Fruit fly (Drosophila melanogaster): ENCODE results near the gene CG18249.

DNA sequence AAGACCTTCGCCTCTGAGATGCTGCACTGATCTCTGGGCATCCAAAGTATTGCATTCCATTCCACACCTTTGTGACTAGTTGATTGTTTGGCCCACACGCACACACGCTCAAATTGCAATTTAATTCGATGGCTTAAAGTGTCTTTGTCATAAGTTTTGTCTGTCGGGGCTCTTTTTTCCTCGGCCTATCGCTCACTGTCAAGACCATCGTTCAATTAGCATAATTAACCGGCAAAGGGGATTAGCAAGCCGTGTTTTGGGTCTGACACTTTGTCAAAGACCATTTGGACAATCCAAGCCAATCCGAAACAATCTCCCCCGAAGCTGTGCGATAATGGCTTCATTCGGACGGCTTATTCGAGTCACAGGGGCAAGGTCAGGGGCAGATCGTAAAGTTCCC is 34.4 kb downstream of the CG18249 start:
- TF ChIP-seq CG4328 (GFP tag; optimal IDR thresholded peaks at IDR 0.05) = no peak
- no peak for TF ChIP-seq CG11456 (GFP tag; IDR thresholded peaks at IDR 0.05)
- TF ChIP-seq seq (GFP tag; IDR thresholded peaks at IDR 0.05) = no peak
- no peak for TF ChIP-seq CG6765 (GFP tag; optimal IDR thresholded peaks at IDR 0.05)
- no peak for TF ChIP-seq Med (GFP tag)
- TF ChIP-seq dimm (GFP tag; IDR thresholded peaks at IDR 0.05) = no peak
- TF ChIP-seq nau (GFP tag; optimal IDR thresholded peaks at IDR 0.05) = no peak
